Worm (Caenorhabditis elegans) whole organism, young adult: Measurements from ENCODE around the gene clec-43.
"Not testable (repeated sequence)": the region's sequence is repeated elsewhere in the genome, so short reads cannot be mapped to it uniquely, and the experiment has no call there.

Source experiments
- B0261.1 ChIP-seq: sonication (generic microtip); optimal IDR thresholded peaks from 2 replicates; lab custom pipeline; 2016; ENCODE audit warnings: mild to moderate bottlenecking, missing genetic modification characterization, moderate library complexity, missing compliant biosample characterization
- C06A6.2 ChIP-seq: fragments of 200-800 bp; sonication (Bioruptor generic); conservative IDR thresholded peaks from 2 replicates; pipeline ENCODE4 v1.3.6; 2022; ENCODE audit warnings: missing genetic modification characterization, missing compliant biosample characterization
- F37B4.10 ChIP-seq: fragments of 200-800 bp; sonication (Bioruptor generic); IDR thresholded peaks from 2 replicates; pipeline ENCODE4 v1.3.6; 2022; ENCODE audit warnings: missing genetic modification characterization, missing compliant biosample characterization
- F52B5.7 ChIP-seq: sonication (generic microtip); optimal IDR thresholded peaks from 2 replicates; lab custom pipeline; 2016; ENCODE audit warnings: mild to moderate bottlenecking, missing genetic modification characterization, missing compliant biosample characterization
- F55B11.4 ChIP-seq: sonication (generic microtip); optimal IDR thresholded peaks from 2 replicates; lab custom pipeline; 2016; ENCODE audit warnings: missing compliant biosample characterization, missing genetic modification characterization, borderline replicate concordance; ENCODE audit not compliant: insufficient read depth
- T07F8.4 ChIP-seq: sonication (generic microtip); optimal IDR thresholded peaks from 2 replicates; lab custom pipeline; 2016; ENCODE audit warnings: mild to moderate bottlenecking, missing genetic modification characterization, moderate library complexity, missing compliant biosample characterization
- Y53G8AR.9 ChIP-seq: fragments of 200-800 bp; sonication (Bioruptor generic); conservative IDR thresholded peaks from 2 replicates; pipeline ENCODE4 v1.3.6; 2022; ENCODE audit warnings: missing genetic modification reagents, missing genetic modification characterization, missing compliant biosample characterization
- Y79H2A.3 ChIP-seq: fragments of 200-800 bp; sonication (Bioruptor generic); conservative IDR thresholded peaks from 2 replicates; pipeline ENCODE4 v1.3.6; 2022; ENCODE audit warnings: missing genetic modification reagents, missing genetic modification characterization, missing compliant biosample characterization
- ZK185.1 ChIP-seq: sonication (generic microtip); optimal IDR thresholded peaks from 2 replicates; lab custom pipeline; 2016; ENCODE audit warnings: mild to moderate bottlenecking, missing genetic modification characterization, missing compliant biosample characterization; ENCODE audit not compliant: poor library complexity, severe bottlenecking
- aptf-3 ChIP-seq: fragments of 200-800 bp; sonication (Bioruptor generic); IDR thresholded peaks from 2 replicates; pipeline ENCODE4 v1.3.6; 2022; ENCODE audit warnings: missing genetic modification characterization, missing compliant biosample characterization
- atf-7 ChIP-seq: sonication (generic microtip); optimal IDR thresholded peaks from 2 replicates; lab custom pipeline; 2017; ENCODE audit warnings: mild to moderate bottlenecking, missing genetic modification characterization, missing compliant biosample characterization
- attf-5 ChIP-seq: fragments of 200-800 bp; sonication (Bioruptor generic); optimal IDR thresholded peaks from 2 replicates; lab custom pipeline; 2018; ENCODE audit warnings: mild to moderate bottlenecking, missing genetic modification characterization, missing compliant biosample characterization
- attf-6 ChIP-seq: fragments of 200-800 bp; sonication (Bioruptor generic); IDR thresholded peaks from 2 replicates; pipeline ENCODE4 v1.3.6; 2022; ENCODE audit warnings: missing genetic modification reagents, missing genetic modification characterization, missing compliant biosample characterization
- bed-2 ChIP-seq: fragments of 200-800 bp; sonication (Bioruptor generic); IDR thresholded peaks from 2 replicates; pipeline ENCODE4 v1.3.6; 2022; ENCODE audit warnings: missing genetic modification reagents, missing genetic modification characterization, missing compliant biosample characterization
- ceh-100 ChIP-seq: fragments of 200-800 bp; sonication (Bioruptor generic); IDR thresholded peaks from 2 replicates; pipeline ENCODE4 v1.3.6; 2022; ENCODE audit warnings: missing genetic modification reagents, missing genetic modification characterization, missing compliant biosample characterization
- ceh-27 ChIP-seq: fragments of 200-800 bp; sonication (Bioruptor generic); optimal IDR thresholded peaks from 2 replicates; lab custom pipeline; 2018; ENCODE audit warnings: mild to moderate bottlenecking, missing genetic modification characterization, moderate library complexity, missing compliant biosample characterization
- ceh-58 ChIP-seq: fragments of 200-800 bp; sonication (Bioruptor generic); IDR thresholded peaks from 2 replicates; pipeline ENCODE4 v1.3.6; 2022; ENCODE audit warnings: missing genetic modification characterization, missing compliant biosample characterization
- dpl-1 ChIP-seq: fragments of 150-350 bp; optimal IDR thresholded peaks from 2 replicates; lab custom pipeline; 2014; ENCODE audit warnings: missing biosample characterization, missing genetic modification reagents, missing genetic modification characterization
- egl-44 ChIP-seq: fragments of 200-800 bp; sonication (Bioruptor generic); IDR thresholded peaks from 2 replicates; pipeline ENCODE4 v1.3.6; 2022; ENCODE audit warnings: missing genetic modification reagents, missing genetic modification characterization, missing compliant biosample characterization
- ekl-4 ChIP-seq: fragments of 200-800 bp; sonication (Bioruptor generic); IDR thresholded peaks from 2 replicates; pipeline ENCODE4 v1.3.6; 2022; ENCODE audit warnings: missing genetic modification reagents, missing genetic modification characterization, missing compliant biosample characterization
- hsf-1 ChIP-seq: fragments of 200-800 bp; sonication (Bioruptor generic); IDR thresholded peaks from 2 replicates; pipeline ENCODE4 v1.3.6; 2022; ENCODE audit warnings: missing genetic modification reagents, missing genetic modification characterization, missing compliant biosample characterization
- lsl-1 ChIP-seq: fragments of 200-800 bp; sonication (Bioruptor generic); optimal IDR thresholded peaks from 2 replicates; lab custom pipeline; 2018; ENCODE audit warnings: mild to moderate bottlenecking, missing genetic modification characterization, moderate library complexity, missing compliant biosample characterization
- madf-3 ChIP-seq: fragments of 200-800 bp; sonication (Bioruptor generic); IDR thresholded peaks from 2 replicates; pipeline ENCODE4 v1.3.6; 2022; ENCODE audit warnings: missing genetic modification reagents, missing genetic modification characterization, missing compliant biosample characterization
- nfya-2 ChIP-seq: fragments of 200-800 bp; sonication (Bioruptor generic); IDR thresholded peaks from 2 replicates; pipeline ENCODE4 v1.3.6; 2022; ENCODE audit warnings: missing genetic modification reagents, missing genetic modification characterization, missing compliant biosample characterization
- nhr-120 ChIP-seq: fragments of 200-800 bp; sonication (Bioruptor generic); IDR thresholded peaks from 2 replicates; pipeline ENCODE4 v1.3.6; 2022; ENCODE audit warnings: missing genetic modification characterization, missing compliant biosample characterization
- nhr-90 ChIP-seq: sonication (generic microtip); optimal IDR thresholded peaks from 2 replicates; lab custom pipeline; 2016; ENCODE audit warnings: missing genotype, mild to moderate bottlenecking, missing genetic modification characterization, missing compliant biosample characterization
- pha-4 ChIP-seq: fragments of 150-350 bp; sonication (generic microtip); optimal IDR thresholded peaks from 2 replicates; lab custom pipeline; 2014; ENCODE audit warnings: missing biosample characterization, missing genetic modification reagents, missing genetic modification characterization
- snpc-4 ChIP-seq, 5 experiments: fragments of 150-350 bp in 1 of 5; sonication (generic microtip) in 4 of 5; optimal IDR thresholded peaks; 2 replicates each; lab custom pipeline; 2014 to 2018; ENCODE audit warnings: missing genetic modification characterization in 5 of 5, missing biosample characterization in 3 of 5, antibody characterized with exemption in 2 of 5, mild to moderate bottlenecking in 2 of 5, missing compliant biosample characterization in 2 of 5, missing genotype in 2 of 5, moderate library complexity in 2 of 5, missing genetic modification reagents in 1 of 5
- sptf-2 ChIP-seq: fragments of 200-800 bp; sonication (Bioruptor generic); optimal IDR thresholded peaks from 2 replicates; lab custom pipeline; 2018; ENCODE audit warnings: mild to moderate bottlenecking, missing genetic modification characterization, missing compliant biosample characterization
- tlf-1 ChIP-seq: fragments of 200-800 bp; sonication (Bioruptor generic); optimal IDR thresholded peaks from 2 replicates; lab custom pipeline; 2018; ENCODE audit warnings: mild to moderate bottlenecking, missing genetic modification characterization, missing compliant biosample characterization
- xnd-1 ChIP-seq: sonication (generic microtip); optimal IDR thresholded peaks from 2 replicates; lab custom pipeline; 2016; ENCODE audit warnings: missing genotype, missing genetic modification reagents, missing genetic modification characterization, missing compliant biosample characterization
- zfh-2 ChIP-seq: fragments of 200-800 bp; sonication (Bioruptor generic); conservative IDR thresholded peaks from 2 replicates; pipeline ENCODE4 v1.3.6; 2022; ENCODE audit warnings: missing genetic modification reagents, missing genetic modification characterization, missing compliant biosample characterization
- zim-3 ChIP-seq: sonication (generic microtip); optimal IDR thresholded peaks from 2 replicates; lab custom pipeline; 2017; ENCODE audit warnings: mild to moderate bottlenecking, missing genetic modification characterization, moderate library complexity, missing compliant biosample characterization

The clec-43 gene

ce11 chrII:982842-983241 is 39.0 kb downstream of the clec-43 start, which contains the start of gene srh-274:
srh-274 (plus strand) TSS chrII:983142.
- TF ChIP-seq bed-2 (GFP tag; lab: Robert Waterston, UW) (no peak), attf-6 (no peak), Y79H2A.3 (no peak), ekl-4 (GFP tag; lab: Robert Waterston, UW) (no peak), lsl-1 (GFP tag; lab: Kevin White, UChicago) (no peak), nhr-90 (tag; lab: Kevin White, UChicago) (no peak), ceh-100 (GFP tag; lab: Robert Waterston, UW) (no peak), nfya-2 (GFP tag; lab: Robert Waterston, UW) (no peak), ceh-58 (GFP tag; lab: Robert Waterston, UW) (no peak), atf-7 (tag; lab: Kevin White, UChicago) (no peak), egl-44 (GFP tag; lab: Robert Waterston, UW) (no peak)

- not testable (repeated sequence) for TF ChIP-seq F37B4.10 (GFP tag; lab: Robert Waterston, UW); snpc-4 (GFP tag; optimal IDR thresholded peaks at IDR 0.05; lab: Kevin White, UChicago); snpc-4 (tag; optimal IDR thresholded peaks at IDR 0.05; lab: Kevin White, UChicago); attf-5 (GFP tag; lab: Kevin White, UChicago)
Measured at ce11 chrII:985703-986102, 41.8 kb downstream of the clec-43 start, which contains the start of gene fbxc-40. fbxc-40 (plus strand) TSS chrII:986003.

ce11 chrII:988437-988836 is 44.6 kb downstream of the clec-43 start, which contains the start of gene fbxc-39:
fbxc-39 (plus strand) TSS chrII:988737.
- TF ChIP-seq zfh-2 (GFP tag; lab: Robert Waterston, UW) (no peak), aptf-3 (no peak), xnd-1 (tag; lab: Kevin White, UChicago) (no peak), snpc-4 (GFP tag; optimal IDR thresholded peaks at IDR 0.05; lab: Kevin White, UChicago) (no peak), snpc-4 (tag; optimal IDR thresholded peaks at IDR 0.05; lab: Kevin White, UChicago) (no peak), pha-4 (no peak), hsf-1 (GFP tag; lab: Robert Waterston, UW) (no peak), ceh-27 (no peak), Y53G8AR.9 (no peak), sptf-2 (GFP tag; lab: Kevin White, UChicago) (no peak), nhr-90 (tag; lab: Kevin White, UChicago) (no peak), tlf-1 (GFP tag; lab: Kevin White, UChicago) (no peak), nhr-120 (GFP tag; lab: Robert Waterston, UW) (no peak), F55B11.4 (no peak), F52B5.7 (tag; lab: Kevin White, UChicago) (no peak), T07F8.4 (no peak), madf-3 (GFP tag; lab: Robert Waterston, UW) (no peak), C06A6.2 (GFP tag; lab: Robert Waterston, UW) (no peak), zim-3 (tag; lab: Kevin White, UChicago) (no peak), dpl-1 (GFP tag; lab: Kevin White, UChicago) (no peak), B0261.1 (tag; lab: Kevin White, UChicago) (no peak)

ce11 chrII:991300-991699 is 47.4 kb downstream of the clec-43 start, which contains the start of gene fbxc-42:
fbxc-42 (plus strand) TSS chrII:991600.
- no peak for TF ChIP-seq ZK185.1 (tag; lab: Kevin White, UChicago)
